Fruit fly (Drosophila melanogaster) whole organism, prepupa: ENCODE measurements around the gene Duox.
A peak's percentile ranks its signal among the peaks of the same experiment; 100 is the strongest.

Experiments
- Blimp-1 ChIP-seq: fragments of 200-800 bp; sonication (Bioruptor generic); optimal IDR thresholded peaks from 3 replicates; lab custom pipeline; 2017; ENCODE audit warnings: missing biosample characterization, missing genetic modification characterization, mild to moderate bottlenecking, moderate library complexity, missing genetic modification reagents
- CG11762 ChIP-seq: fragments of 200-800 bp; sonication (Bioruptor generic); optimal IDR thresholded peaks from 3 replicates; lab custom pipeline; 2016; ENCODE audit warnings: missing biosample characterization, missing genetic modification characterization; ENCODE audit not compliant: insufficient read depth
- CG11902 ChIP-seq: fragments of 200-800 bp; sonication (Bioruptor generic); optimal IDR thresholded peaks from 3 replicates; lab custom pipeline; 2016; ENCODE audit warnings: missing biosample characterization, missing genetic modification characterization
- CG15336 ChIP-seq: fragments of 200-800 bp; sonication (Bioruptor generic); IDR thresholded peaks from 2 replicates; pipeline ENCODE4 v1.3.6; 2022; ENCODE audit warnings: missing biosample characterization, missing genetic modification characterization
- CG1621 ChIP-seq: fragments of 200-800 bp; sonication (Bioruptor generic); optimal IDR thresholded peaks from 3 replicates; lab custom pipeline; 2018; ENCODE audit warnings: missing biosample characterization, mild to moderate bottlenecking, missing genetic modification characterization
- CG16779 ChIP-seq: fragments of 200-800 bp; sonication (Bioruptor generic); optimal IDR thresholded peaks from 3 replicates; lab custom pipeline; 2017; ENCODE audit warnings: missing biosample characterization, mild to moderate bottlenecking, missing genetic modification characterization
- CG31627 ChIP-seq: fragments of 200-800 bp; sonication (Bioruptor generic); optimal IDR thresholded peaks from 3 replicates; lab custom pipeline; 2016; ENCODE audit warnings: missing biosample characterization, missing genetic modification characterization
- CG32006 ChIP-seq: fragments of 200-800 bp; sonication (Bioruptor generic); optimal IDR thresholded peaks from 3 replicates; lab custom pipeline; 2017; ENCODE audit warnings: missing biosample characterization, mild to moderate bottlenecking, missing genetic modification characterization
- CG34406 ChIP-seq: fragments of 200-800 bp; sonication (Bioruptor generic); optimal IDR thresholded peaks from 3 replicates; lab custom pipeline; 2016; ENCODE audit warnings: missing biosample characterization, missing genetic modification characterization
- CG3919 ChIP-seq: fragments of 200-800 bp; sonication (Bioruptor generic); optimal IDR thresholded peaks from 3 replicates; lab custom pipeline; 2016; ENCODE audit warnings: missing biosample characterization, missing genetic modification characterization
- CG4318 ChIP-seq: fragments of 200-800 bp; sonication (Bioruptor generic); optimal IDR thresholded peaks from 3 replicates; lab custom pipeline; 2017; ENCODE audit warnings: missing biosample characterization, mild to moderate bottlenecking, missing genetic modification characterization
- CG6792 ChIP-seq: fragments of 200-800 bp; sonication (Bioruptor generic); optimal IDR thresholded peaks from 3 replicates; lab custom pipeline; 2016; ENCODE audit warnings: missing biosample characterization, missing genetic modification characterization
- CG6808 ChIP-seq: fragments of 200-800 bp; sonication (Bioruptor generic); optimal IDR thresholded peaks from 3 replicates; lab custom pipeline; 2017; ENCODE audit warnings: missing biosample characterization, missing genetic modification characterization, mild to moderate bottlenecking, moderate library complexity, missing genetic modification reagents
- CG6854 ChIP-seq: fragments of 200-800 bp; sonication (Bioruptor generic); optimal IDR thresholded peaks from 2 replicates; lab custom pipeline; 2017; ENCODE audit warnings: missing biosample characterization, mild to moderate bottlenecking, missing genetic modification characterization
- CG7368 ChIP-seq: fragments of 200-800 bp; sonication (Bioruptor generic); optimal IDR thresholded peaks from 3 replicates; lab custom pipeline; 2016; ENCODE audit warnings: missing biosample characterization, missing genetic modification characterization
- CG8119 ChIP-seq: fragments of 200-800 bp; sonication (Bioruptor generic); IDR thresholded peaks from 3 replicates; pipeline ENCODE4 v1.3.6; 2022; ENCODE audit warnings: missing biosample characterization, missing genetic modification characterization
- CG8319 ChIP-seq: fragments of 200-800 bp; sonication (Bioruptor generic); optimal IDR thresholded peaks from 3 replicates; lab custom pipeline; 2016; ENCODE audit warnings: missing biosample characterization, missing genetic modification characterization
- CG8632 ChIP-seq: fragments of 200-800 bp; sonication (Bioruptor generic); optimal IDR thresholded peaks from 3 replicates; lab custom pipeline; 2016; ENCODE audit warnings: missing biosample characterization, missing genetic modification characterization
- CG9139 ChIP-seq: fragments of 200-800 bp; sonication (Bioruptor generic); optimal IDR thresholded peaks from 3 replicates; lab custom pipeline; 2017; ENCODE audit warnings: missing biosample characterization, mild to moderate bottlenecking, missing genetic modification characterization
- Eip78C ChIP-seq: fragments of 200-800 bp; sonication (Bioruptor generic); peaks from one replicate; lab custom pipeline; 2016; ENCODE audit warnings: missing biosample characterization, missing genetic modification characterization
- Eip93F ChIP-seq: fragments of 200-800 bp; sonication (Bioruptor generic); optimal IDR thresholded peaks from 2 replicates; lab custom pipeline; 2016; ENCODE audit warnings: missing biosample characterization, mild to moderate bottlenecking, missing genetic modification characterization
- Ets21C ChIP-seq: fragments of 200-800 bp; sonication (Bioruptor generic); optimal IDR thresholded peaks from 3 replicates; lab custom pipeline; 2016; ENCODE audit warnings: missing biosample characterization, missing genetic modification characterization
- Ets96B ChIP-seq: fragments of 200-800 bp; optimal IDR thresholded peaks from 2 replicates; lab custom pipeline; 2019; ENCODE audit warnings: missing biosample characterization, mild to moderate bottlenecking, missing genetic modification characterization, moderate library complexity
- Hr39 ChIP-seq: fragments of 200-800 bp; sonication (Bioruptor generic); optimal IDR thresholded peaks from 2 replicates; lab custom pipeline; 2016; ENCODE audit warnings: missing biosample characterization, missing genetic modification characterization
- Lpt ChIP-seq: fragments of 200-800 bp; sonication (Bioruptor generic); optimal IDR thresholded peaks from 3 replicates; lab custom pipeline; 2016; ENCODE audit warnings: missing biosample characterization, missing genetic modification characterization
- Met ChIP-seq: fragments of 200-800 bp; sonication (Bioruptor generic); optimal IDR thresholded peaks from 3 replicates; lab custom pipeline; 2016; ENCODE audit warnings: missing biosample characterization, missing genetic modification characterization
- OdsH ChIP-seq: fragments of 200-800 bp; sonication (Bioruptor generic); optimal IDR thresholded peaks from 3 replicates; lab custom pipeline; 2016; ENCODE audit warnings: missing biosample characterization, missing genetic modification characterization
- Sox102F ChIP-seq: fragments of 200-800 bp; sonication (Bioruptor generic); optimal IDR thresholded peaks from 2 replicates; lab custom pipeline; 2016; ENCODE audit warnings: missing biosample characterization, mild to moderate bottlenecking, missing genetic modification characterization
- Sox14 ChIP-seq: fragments of 200-800 bp; sonication (Bioruptor generic); optimal IDR thresholded peaks from 3 replicates; lab custom pipeline; 2016; ENCODE audit warnings: missing biosample characterization, missing genetic modification characterization
- Sox15 ChIP-seq: fragments of 200-800 bp; sonication (Bioruptor generic); optimal IDR thresholded peaks from 3 replicates; lab custom pipeline; 2016; ENCODE audit warnings: missing biosample characterization, missing genetic modification characterization
- achi ChIP-seq: fragments of 200-800 bp; sonication (Bioruptor generic); optimal IDR thresholded peaks from 3 replicates; lab custom pipeline; 2016; ENCODE audit warnings: missing biosample characterization, missing genetic modification characterization
- acj6 ChIP-seq: fragments of 200-800 bp; sonication (Bioruptor generic); optimal IDR thresholded peaks from 3 replicates; lab custom pipeline; 2016; ENCODE audit warnings: missing biosample characterization, missing genetic modification characterization
- cyc ChIP-seq: fragments of 200-800 bp; sonication (Bioruptor generic); optimal IDR thresholded peaks from 3 replicates; lab custom pipeline; 2016; ENCODE audit warnings: missing biosample characterization, missing genetic modification characterization
- dac ChIP-seq: fragments of 200-800 bp; sonication (Bioruptor generic); optimal IDR thresholded peaks from 2 replicates; lab custom pipeline; 2017; ENCODE audit warnings: missing biosample characterization, mild to moderate bottlenecking, missing genetic modification characterization
- dsx ChIP-seq: fragments of 200-800 bp; optimal IDR thresholded peaks from 3 replicates; lab custom pipeline; 2019; ENCODE audit warnings: missing biosample characterization, mild to moderate bottlenecking, missing genetic modification characterization, moderate library complexity; ENCODE audit not compliant: poor library complexity, severe bottlenecking
- esn ChIP-seq: fragments of 200-800 bp; sonication (Bioruptor generic); optimal IDR thresholded peaks from 2 replicates; lab custom pipeline; 2016; ENCODE audit warnings: missing biosample characterization, mild to moderate bottlenecking, missing genetic modification characterization, moderate library complexity
- fd59A ChIP-seq: fragments of 200-800 bp; sonication (Bioruptor generic); optimal IDR thresholded peaks from 2 replicates; lab custom pipeline; 2017; ENCODE audit warnings: missing biosample characterization, mild to moderate bottlenecking, missing genetic modification characterization, missing genetic modification reagents
- fd85E ChIP-seq: fragments of 200-800 bp; sonication (Bioruptor generic); optimal IDR thresholded peaks from 3 replicates; lab custom pipeline; 2016; ENCODE audit warnings: missing biosample characterization, missing genetic modification characterization
- fkh ChIP-seq: fragments of 200-800 bp; sonication (Bioruptor generic); optimal IDR thresholded peaks from 3 replicates; lab custom pipeline; 2017; ENCODE audit warnings: missing biosample characterization, mild to moderate bottlenecking, missing genetic modification characterization, moderate library complexity
- lz ChIP-seq: fragments of 200-800 bp; sonication (Bioruptor generic); optimal IDR thresholded peaks from 3 replicates; lab custom pipeline; 2016; ENCODE audit warnings: missing biosample characterization, missing genetic modification characterization
- net ChIP-seq: fragments of 200-800 bp; sonication (Bioruptor generic); optimal IDR thresholded peaks from 3 replicates; lab custom pipeline; 2016; ENCODE audit warnings: missing biosample characterization, missing genetic modification characterization
- pdm3 ChIP-seq: fragments of 200-800 bp; sonication (Bioruptor generic); optimal IDR thresholded peaks from 3 replicates; lab custom pipeline; 2016; ENCODE audit warnings: missing biosample characterization, missing genetic modification characterization
- salr ChIP-seq, 2 experiments: fragments of 200-800 bp; sonication (Bioruptor generic); optimal IDR thresholded peaks; 3 replicates each; lab custom pipeline; 2016 to 2018; ENCODE audit warnings: missing biosample characterization in 2 of 2, missing genetic modification characterization in 2 of 2, mild to moderate bottlenecking in 1 of 2
- spab ChIP-seq: fragments of 200-800 bp; sonication (Bioruptor generic); optimal IDR thresholded peaks from 2 replicates; lab custom pipeline; 2017; ENCODE audit warnings: missing biosample characterization, mild to moderate bottlenecking, missing genetic modification characterization, missing genetic modification reagents
- ss ChIP-seq, 2 experiments: fragments of 200-800 bp; sonication (Bioruptor generic); optimal IDR thresholded peaks; 2 replicates in 1 of 2; 3 replicates in 1 of 2; lab custom pipeline; 2017 to 2018; ENCODE audit warnings: mild to moderate bottlenecking in 2 of 2, missing biosample characterization in 2 of 2, missing genetic modification characterization in 2 of 2, moderate library complexity in 1 of 2
- svp ChIP-seq: fragments of 200-800 bp; sonication (Bioruptor generic); peaks from one replicate; lab custom pipeline; 2016; ENCODE audit warnings: missing biosample characterization, missing genetic modification characterization
- topi ChIP-seq: fragments of 200-800 bp; sonication (Bioruptor generic); optimal IDR thresholded peaks from 3 replicates; lab custom pipeline; 2016; ENCODE audit warnings: missing biosample characterization, missing genetic modification characterization
- vri ChIP-seq: fragments of 200-800 bp; sonication (Bioruptor generic); optimal IDR thresholded peaks from 3 replicates; lab custom pipeline; 2016; ENCODE audit warnings: missing biosample characterization, mild to moderate bottlenecking, missing genetic modification characterization

Gene Duox

dm6 chr2L:2878859-2879258 lies 48.8 kb upstream of the Duox start, which contains the start of gene RabGGTb (continued):
- TF ChIP-seq ss (GFP tag; optimal IDR thresholded peaks at IDR 0.05; lab: Kevin White, UChicago) (peak in 1 of 2 experiments; percentile 12), CG8119 (GFP tag; lab: Robert Waterston, UW) (peak; percentile 71), CG8632 (GFP tag; lab: Kevin White, UChicago) (no peak), pdm3 (GFP tag; lab: Kevin White, UChicago) (peak; percentile 52), fd85E (GFP tag; lab: Kevin White, UChicago) (no peak), Eip93F (GFP tag; lab: Kevin White, UChicago) (no peak), CG7368 (GFP tag; lab: Kevin White, UChicago) (peak; percentile 12), esn (peak; percentile 65), Sox102F (GFP tag; lab: Kevin White, UChicago) (peak; percentile 44), fd59A (GFP tag; lab: Kevin White, UChicago) (peak; percentile 21), CG15336 (GFP tag; lab: Robert Waterston, UW) (peak; percentile 60), Hr39 (GFP tag; lab: Kevin White, UChicago) (peak; percentile 77), CG6792 (GFP tag; lab: Kevin White, UChicago) (peak; percentile 39), CG9139 (GFP tag; lab: Kevin White, UChicago) (no peak)

DNA sequence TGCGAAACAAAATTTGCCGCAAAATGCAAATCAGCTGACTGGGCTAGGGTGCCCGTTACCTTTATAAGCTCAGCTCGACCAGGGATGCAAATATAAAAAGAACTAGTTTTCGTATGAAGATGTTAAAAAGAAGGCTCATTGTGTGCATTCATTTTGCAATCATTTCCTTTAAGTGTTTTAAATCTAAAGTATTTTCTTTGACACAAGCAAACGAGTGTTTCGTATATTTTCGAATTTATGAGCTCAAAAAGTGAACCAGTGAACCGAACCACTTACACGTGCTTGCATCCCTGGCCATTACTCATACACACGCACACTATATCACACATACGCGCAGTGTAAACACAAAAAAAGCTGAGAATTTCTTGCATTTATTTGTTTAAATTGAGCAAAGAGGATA lies 48.1 kb upstream of the Duox start, which contains the start of the genes Prx6a and Sbat:
Prx6a (minus strand) TSS at position 45 of the 400 bp plus-strand sequence.
Sbat (plus strand) TSS at position 157 of the 400 bp plus-strand sequence.
- TF ChIP-seq fd85E (GFP tag; lab: Kevin White, UChicago) = no peak
- TF ChIP-seq CG8319 (GFP tag; lab: Kevin White, UChicago) = peak; percentile 15
- TF ChIP-seq Met = peak; percentile 53
- peak; percentile 55 for TF ChIP-seq CG3919 (GFP tag; lab: Kevin White, UChicago)
- no peak for TF ChIP-seq CG8119 (GFP tag; lab: Robert Waterston, UW)
- TF ChIP-seq vri = peak; percentile 2
- TF ChIP-seq CG4318 (GFP tag; lab: Kevin White, UChicago) = no peak
- no peak for TF ChIP-seq CG11762 (GFP tag; lab: Kevin White, UChicago)
- peak; percentile 55 for TF ChIP-seq dsx (GFP tag; lab: Kevin White, UChicago)
- peak; percentile 46 for TF ChIP-seq OdsH (GFP tag; lab: Kevin White, UChicago)
- TF ChIP-seq CG16779 (tag; lab: Kevin White, UChicago) = no peak
- peak; percentile 69 for TF ChIP-seq pdm3 (GFP tag; lab: Kevin White, UChicago)
- TF ChIP-seq spab (GFP tag; lab: Kevin White, UChicago) = no peak
- peak; percentile 78 for TF ChIP-seq CG31627 (GFP tag; lab: Kevin White, UChicago)
- peak; percentile 94 for TF ChIP-seq fkh
- TF ChIP-seq Blimp-1 (GFP tag; lab: Kevin White, UChicago) = peak; percentile 2
- no peak for TF ChIP-seq Lpt (GFP tag; lab: Kevin White, UChicago)
- TF ChIP-seq Sox15 (GFP tag; lab: Kevin White, UChicago) = peak; percentile 58
- TF ChIP-seq esn = peak; percentile 72
- peak; percentile 76 for TF ChIP-seq Eip78C (GFP tag; lab: Kevin White, UChicago)
- TF ChIP-seq salr (GFP tag; optimal IDR thresholded peaks at IDR 0.05; lab: Kevin White, UChicago) = peak in 1 of 2 experiments; percentile 42
- peak; percentile 53 for TF ChIP-seq CG7368 (GFP tag; lab: Kevin White, UChicago)
- TF ChIP-seq CG11902 = peak; percentile 56
- TF ChIP-seq dac = peak; percentile 24
- TF ChIP-seq svp (GFP tag; lab: Kevin White, UChicago) = peak; percentile 73
- TF ChIP-seq achi (GFP tag; lab: Kevin White, UChicago) = peak; percentile 31
- peak; percentile 9 for TF ChIP-seq fd59A (GFP tag; lab: Kevin White, UChicago)
- TF ChIP-seq Ets21C (GFP tag; lab: Kevin White, UChicago) = peak; percentile 55
- TF ChIP-seq CG32006 (GFP tag; lab: Kevin White, UChicago) = peak; percentile 51
- no peak for TF ChIP-seq CG6854
- TF ChIP-seq topi = peak; percentile 60
- TF ChIP-seq net (GFP tag; lab: Kevin White, UChicago) = no peak
- peak; percentile 77 for TF ChIP-seq lz (GFP tag; lab: Kevin White, UChicago)
- TF ChIP-seq CG6808 = peak; percentile 43
- peak; percentile 65 for TF ChIP-seq Ets96B (tag; lab: Kevin White, UChicago)
- peak; percentile 24 for TF ChIP-seq CG34406 (GFP tag; lab: Kevin White, UChicago)
- no peak for TF ChIP-seq CG15336 (GFP tag; lab: Robert Waterston, UW)
- peak; percentile 74 for TF ChIP-seq Hr39 (GFP tag; lab: Kevin White, UChicago)
- peak; percentile 77 for TF ChIP-seq cyc (GFP tag; lab: Kevin White, UChicago)
- peak; percentile 74 for TF ChIP-seq acj6 (GFP tag; lab: Kevin White, UChicago)
- peak; percentile 73 for TF ChIP-seq Sox14 (GFP tag; lab: Kevin White, UChicago)
- peak; percentile 58 for TF ChIP-seq CG1621
- peak; percentile 51 for TF ChIP-seq Sox102F (GFP tag; lab: Kevin White, UChicago)
